Fruit fly (Drosophila melanogaster) whole organism, adult: ENCODE measurements around the gene sov.

ENCODE experiments used
- CG12768 ChIP-seq: fragments of 200-800 bp; sonication (Bioruptor generic); optimal IDR thresholded peaks from 2 replicates; lab custom pipeline; 2017; ENCODE audit warnings: missing biosample characterization, missing genetic modification characterization, mild to moderate bottlenecking, moderate library complexity, missing genetic modification reagents
- CG14711 ChIP-seq: fragments of 200-800 bp; sonication (Bioruptor generic); optimal IDR thresholded peaks from 2 replicates; lab custom pipeline; 2018; ENCODE audit warnings: missing biosample characterization, mild to moderate bottlenecking, missing genetic modification characterization, moderate library complexity
- CG5204 ChIP-seq: fragments of 200-800 bp; sonication (Bioruptor generic); optimal IDR thresholded peaks from 2 replicates; lab custom pipeline; 2016; ENCODE audit warnings: missing biosample characterization, missing genetic modification characterization
- CG7045 ChIP-seq: fragments of 200-800 bp; sonication (Bioruptor generic); optimal IDR thresholded peaks from 2 replicates; lab custom pipeline; 2017; ENCODE audit warnings: missing biosample characterization, mild to moderate bottlenecking, missing genetic modification characterization
- Clk ChIP-seq: fragments of 200-800 bp; sonication (Bioruptor generic); optimal IDR thresholded peaks from 2 replicates; lab custom pipeline; 2017; ENCODE audit warnings: missing biosample characterization, missing genetic modification characterization
- bab1 ChIP-seq: fragments of 200-800 bp; sonication (Bioruptor generic); optimal IDR thresholded peaks from 3 replicates; lab custom pipeline; 2019; ENCODE audit warnings: missing biosample characterization, mild to moderate bottlenecking, missing genetic modification characterization, moderate library complexity
- cnc ChIP-seq, 2 experiments: fragments of >200 bp; optimal IDR thresholded peaks; 2 replicates each; lab custom pipeline; 2017
- kay ChIP-seq: fragments of 200-800 bp; sonication (Bioruptor generic); peaks from one replicate; lab custom pipeline; 2016; ENCODE audit warnings: missing biosample characterization, missing genetic modification characterization, borderline replicate concordance
- ovo ChIP-seq: fragments of 200-800 bp; sonication (Bioruptor generic); optimal IDR thresholded peaks from 2 replicates; lab custom pipeline; 2016; ENCODE audit warnings: missing biosample characterization, missing genetic modification characterization
- pad ChIP-seq: fragments of 200-800 bp; sonication (Bioruptor generic); optimal IDR thresholded peaks from 3 replicates; lab custom pipeline; 2017; ENCODE audit warnings: missing biosample characterization, missing genetic modification characterization, mild to moderate bottlenecking, moderate library complexity, missing genetic modification reagents
- tj ChIP-seq: fragments of 200-800 bp; sonication (Bioruptor generic); optimal IDR thresholded peaks from 3 replicates; lab custom pipeline; 2017; ENCODE audit warnings: missing biosample characterization, mild to moderate bottlenecking, missing genetic modification characterization, moderate library complexity
- toe ChIP-seq: fragments of 200-800 bp; sonication (Bioruptor generic); optimal IDR thresholded peaks from 2 replicates; lab custom pipeline; 2016; ENCODE audit warnings: missing biosample characterization, missing genetic modification characterization

dm6 chrX:6744088-6744487 lies 12.0 kb upstream of the sov start, which contains the start of gene RpL17:
- TF ChIP-seq ovo (GFP tag; lab: Kevin White, UChicago) (peak; percentile 96), toe (GFP tag; lab: Kevin White, UChicago) (peak; percentile 46), cnc (optimal IDR thresholded peaks at IDR 0.05; lab: Kevin White, UChicago) (no peak), CG14711 (peak; percentile 73), CG7045 (peak; percentile 37), CG12768 (peak; percentile 10), kay (GFP tag; lab: Kevin White, UChicago) (no peak), Clk (GFP tag; lab: Kevin White, UChicago) (peak; percentile 45), tj (GFP tag; lab: Kevin White, UChicago) (peak; percentile 78), CG5204 (GFP tag; lab: Kevin White, UChicago) (peak; percentile 52), bab1 (GFP tag; lab: Kevin White, UChicago) (peak; percentile 94), pad (GFP tag; lab: Kevin White, UChicago) (peak; percentile 78)
